Fruit fly (Drosophila melanogaster) whole organism, embryonic: ENCODE measurements around the gene CG5516.
A peak's percentile ranks its signal among the peaks of the same experiment; 100 is the strongest.

Experiments
- CG10147 ChIP-seq: fragments of 200-800 bp; sonication (Bioruptor generic); optimal IDR thresholded peaks from 2 replicates; lab custom pipeline; 2019; ENCODE audit warnings: missing biosample characterization, mild to moderate bottlenecking, missing genetic modification characterization, moderate library complexity
- CG10565 ChIP-seq: fragments of 200-800 bp; sonication (Bioruptor generic); optimal IDR thresholded peaks from 3 replicates; lab custom pipeline; 2016; ENCODE audit warnings: missing biosample characterization, mild to moderate bottlenecking, missing genetic modification characterization
- CG11085 ChIP-seq: fragments of 200-800 bp; sonication (Bioruptor generic); IDR thresholded peaks from 2 replicates; pipeline ENCODE4 v1.3.6; 2022; ENCODE audit warnings: missing biosample characterization, missing genetic modification characterization
- CG12236 ChIP-seq: fragments of 200-800 bp; sonication (Bioruptor generic); optimal IDR thresholded peaks from 2 replicates; lab custom pipeline; 2016; ENCODE audit warnings: missing biosample characterization, missing genetic modification characterization
- CG15479 ChIP-seq: fragments of 200-800 bp; sonication (Bioruptor generic); optimal IDR thresholded peaks from 3 replicates; lab custom pipeline; 2019; ENCODE audit warnings: missing biosample characterization, mild to moderate bottlenecking, missing genetic modification characterization, moderate library complexity
- CG15601 ChIP-seq: fragments of 200-800 bp; sonication (Bioruptor generic); optimal IDR thresholded peaks from 3 replicates; lab custom pipeline; 2019; ENCODE audit warnings: missing biosample characterization, mild to moderate bottlenecking, missing genetic modification characterization, moderate library complexity
- CG17385 ChIP-seq: fragments of 200-800 bp; sonication (Bioruptor generic); optimal IDR thresholded peaks from 3 replicates; lab custom pipeline; 2018; ENCODE audit warnings: missing biosample characterization, mild to moderate bottlenecking, missing genetic modification characterization
- CG2116 ChIP-seq: fragments of 200-800 bp; sonication (Bioruptor generic); optimal IDR thresholded peaks from 3 replicates; lab custom pipeline; 2018; ENCODE audit warnings: missing biosample characterization, mild to moderate bottlenecking, missing genetic modification characterization
- CG3726 ChIP-seq: fragments of 200-800 bp; sonication (Bioruptor generic); IDR thresholded peaks from 3 replicates; pipeline ENCODE4, ENCODE4 v1.3.6; 2022; ENCODE audit warnings: missing biosample characterization, missing genetic modification characterization
- CG4360 ChIP-seq: fragments of 200-800 bp; sonication (Bioruptor generic); IDR thresholded peaks from 2 replicates; pipeline ENCODE4 v1.3.6; 2022; ENCODE audit warnings: missing biosample characterization, missing genetic modification characterization
- CG5953 ChIP-seq: fragments of 200-800 bp; sonication (Bioruptor generic); IDR thresholded peaks from 2 replicates; pipeline ENCODE4 v1.3.6; 2022; ENCODE audit warnings: missing biosample characterization, missing genetic modification characterization
- CG6813 ChIP-seq: fragments of 200-800 bp; sonication (Bioruptor generic); optimal IDR thresholded peaks from 2 replicates; lab custom pipeline; 2017; ENCODE audit warnings: missing biosample characterization, missing genetic modification characterization, mild to moderate bottlenecking, moderate library complexity, missing genetic modification reagents
- CG8281 ChIP-seq: fragments of 200-800 bp; sonication (Bioruptor generic); optimal IDR thresholded peaks from 2 replicates; lab custom pipeline; 2018; ENCODE audit warnings: missing biosample characterization, mild to moderate bottlenecking, missing genetic modification characterization, moderate library complexity
- CG8359 ChIP-seq: fragments of 200-800 bp; sonication (Bioruptor generic); optimal IDR thresholded peaks from 2 replicates; lab custom pipeline; 2017; ENCODE audit warnings: missing biosample characterization, mild to moderate bottlenecking, missing genetic modification characterization, borderline replicate concordance
- CG9609 ChIP-seq: fragments of 200-800 bp; sonication (Bioruptor generic); optimal IDR thresholded peaks from 3 replicates; lab custom pipeline; 2016; ENCODE audit warnings: missing biosample characterization, missing genetic modification characterization
- D19A ChIP-seq: fragments of 200-800 bp; optimal IDR thresholded peaks from 3 replicates; lab custom pipeline; 2019; ENCODE audit warnings: missing biosample characterization, mild to moderate bottlenecking, missing genetic modification characterization, moderate library complexity
- Deaf1 ChIP-seq: fragments of 200-800 bp; optimal IDR thresholded peaks from 3 replicates; lab custom pipeline; 2019; ENCODE audit warnings: missing biosample characterization, mild to moderate bottlenecking, missing genetic modification characterization, moderate library complexity
- GATAe ChIP-seq: fragments of 200-800 bp; sonication (Bioruptor generic); conservative IDR thresholded peaks from 2 replicates; pipeline ENCODE4 v1.3.6; 2022; ENCODE audit warnings: missing biosample characterization, missing genetic modification characterization
- HHEX ChIP-seq: fragments of 200-800 bp; sonication (Bioruptor generic); optimal IDR thresholded peaks from 3 replicates; lab custom pipeline; 2017; ENCODE audit warnings: missing biosample characterization, mild to moderate bottlenecking, missing genetic modification characterization, missing genetic modification reagents
- HLH3B ChIP-seq: fragments of 200-800 bp; sonication (Bioruptor generic); IDR thresholded peaks from 2 replicates; pipeline ENCODE4 v1.3.6; 2022; ENCODE audit warnings: missing biosample characterization, missing genetic modification characterization
- Hand ChIP-seq: fragments of 200-800 bp; sonication (Bioruptor generic); optimal IDR thresholded peaks from 2 replicates; lab custom pipeline; 2017; ENCODE audit warnings: mild to moderate bottlenecking, missing biosample characterization, missing genetic modification reagents, missing genetic modification characterization
- Hmr ChIP-seq: fragments of 200-800 bp; sonication (Bioruptor generic); optimal IDR thresholded peaks from 3 replicates; lab custom pipeline; 2017; ENCODE audit warnings: mild to moderate bottlenecking, missing biosample characterization, missing genetic modification reagents, missing genetic modification characterization
- Med ChIP-seq: fragments of 200-800 bp; sonication (Bioruptor generic); peaks from one replicate; lab custom pipeline; 2016; ENCODE audit warnings: missing biosample characterization, missing genetic modification characterization, mild to moderate bottlenecking, inconsistent platforms, moderate library complexity
- Mes4 ChIP-seq: fragments of 200-800 bp; sonication (Bioruptor generic); optimal IDR thresholded peaks from 2 replicates; lab custom pipeline; 2016; ENCODE audit warnings: missing biosample characterization, missing genetic modification characterization
- Ptx1 ChIP-seq: fragments of 200-800 bp; sonication (Bioruptor generic); IDR thresholded peaks from 2 replicates; pipeline ENCODE4 v1.3.6; 2022; ENCODE audit warnings: missing biosample characterization, missing genetic modification characterization
- Xrp1 ChIP-seq: fragments of 200-800 bp; sonication (Bioruptor generic); IDR thresholded peaks from 2 replicates; pipeline ENCODE4 v1.3.6; 2022; ENCODE audit warnings: missing biosample characterization, missing genetic modification characterization
- YL-1 ChIP-seq: fragments of 200-800 bp; sonication (Bioruptor generic); optimal IDR thresholded peaks from 3 replicates; lab custom pipeline; 2017; ENCODE audit warnings: missing biosample characterization, mild to moderate bottlenecking, missing genetic modification characterization
- br ChIP-seq: fragments of >200 bp; optimal IDR thresholded peaks from 2 replicates; lab custom pipeline; 2017
- chinmo ChIP-seq: fragments of 200-800 bp; sonication (Bioruptor generic); IDR thresholded peaks from 4 replicates; pipeline ENCODE4 v1.3.6; 2022; ENCODE audit warnings: missing biosample characterization, missing genetic modification characterization; ENCODE audit not compliant: partially characterized antibody
- ci ChIP-seq: fragments of 200-800 bp; sonication (Bioruptor generic); IDR thresholded peaks from 3 replicates; pipeline ENCODE4 v1.3.6; 2022; ENCODE audit warnings: missing biosample characterization, missing genetic modification characterization
- croc ChIP-seq: fragments of 200-800 bp; sonication (Bioruptor generic); conservative IDR thresholded peaks from 3 replicates; pipeline ENCODE4 v1.3.6; 2022; ENCODE audit warnings: missing biosample characterization, missing genetic modification characterization
- crol ChIP-seq: fragments of 200-800 bp; sonication (Bioruptor generic); IDR thresholded peaks from 2 replicates; pipeline ENCODE4 v1.3.6; 2022; ENCODE audit warnings: missing biosample characterization, missing genetic modification characterization
- fd64A ChIP-seq: fragments of 200-800 bp; sonication (Bioruptor generic); optimal IDR thresholded peaks from 3 replicates; lab custom pipeline; 2018; ENCODE audit warnings: missing biosample characterization, mild to moderate bottlenecking, missing genetic modification characterization
- gfzf ChIP-seq: fragments of 200-800 bp; sonication (Bioruptor generic); optimal IDR thresholded peaks from 2 replicates; lab custom pipeline; 2016; ENCODE audit warnings: missing biosample characterization, mild to moderate bottlenecking, missing genetic modification characterization, moderate library complexity
- hkb ChIP-seq, 2 experiments: fragments of 200-800 bp in 1 of 2; fragments of >200 bp in 1 of 2; sonication (Bioruptor generic) in 1 of 2; IDR thresholded peaks in 1 of 2; optimal IDR thresholded peaks in 1 of 2; 2 replicates each; pipeline versions ENCODE4 v1.3.6 to Lab custom; 2017 to 2022; ENCODE audit warnings: missing biosample characterization in 1 of 2, missing genetic modification characterization in 1 of 2
- ken ChIP-seq: fragments of 200-800 bp; sonication (Bioruptor generic); IDR thresholded peaks from 3 replicates; pipeline ENCODE4 v1.3.6; 2022; ENCODE audit warnings: missing biosample characterization, missing genetic modification characterization
- kni ChIP-seq: fragments of 200-800 bp; sonication (Bioruptor generic); optimal IDR thresholded peaks from 3 replicates; lab custom pipeline; 2017; ENCODE audit warnings: mild to moderate bottlenecking, missing biosample characterization, missing genetic modification reagents, missing genetic modification characterization
- mld ChIP-seq: fragments of 200-800 bp; sonication (Bioruptor generic); IDR thresholded peaks from 3 replicates; pipeline ENCODE4 v1.3.6; 2022; ENCODE audit warnings: missing biosample characterization, missing genetic modification characterization; ENCODE audit not compliant: partially characterized antibody
- pb ChIP-seq: fragments of 200-800 bp; sonication (Bioruptor generic); optimal IDR thresholded peaks from 3 replicates; lab custom pipeline; 2016; ENCODE audit warnings: missing biosample characterization, missing genetic modification characterization
- pros ChIP-seq: fragments of 200-800 bp; sonication (Bioruptor generic); optimal IDR thresholded peaks from 3 replicates; lab custom pipeline; 2019; ENCODE audit warnings: missing biosample characterization, mild to moderate bottlenecking, missing genetic modification characterization, moderate library complexity
- sd ChIP-seq: fragments of 200-800 bp; sonication (Bioruptor generic); optimal IDR thresholded peaks from 3 replicates; lab custom pipeline; 2018; ENCODE audit warnings: missing biosample characterization, mild to moderate bottlenecking, missing genetic modification characterization, moderate library complexity
- sqz ChIP-seq: fragments of 200-800 bp; sonication (Bioruptor generic); optimal IDR thresholded peaks from 3 replicates; lab custom pipeline; 2018; ENCODE audit warnings: missing biosample characterization, mild to moderate bottlenecking, missing genetic modification characterization
- sug ChIP-seq: fragments of 200-800 bp; optimal IDR thresholded peaks from 2 replicates; lab custom pipeline; 2019; ENCODE audit warnings: missing biosample characterization, mild to moderate bottlenecking, missing genetic modification characterization, moderate library complexity
- tap ChIP-seq: fragments of 200-800 bp; optimal IDR thresholded peaks from 3 replicates; lab custom pipeline; 2019; ENCODE audit warnings: missing biosample characterization, mild to moderate bottlenecking, missing genetic modification characterization, moderate library complexity
- tll ChIP-seq, 2 experiments: fragments of 200-800 bp in 1 of 2; fragments of >200 bp in 1 of 2; sonication (Bioruptor generic) in 1 of 2; optimal IDR thresholded peaks; 2 replicates each; lab custom pipeline; 2017 to 2019; ENCODE audit warnings: missing biosample characterization in 2 of 2, missing genetic modification characterization in 2 of 2, mild to moderate bottlenecking in 1 of 2, moderate library complexity in 1 of 2
- usp ChIP-seq: fragments of >200 bp; optimal IDR thresholded peaks from 2 replicates; lab custom pipeline; 2017; ENCODE audit warnings: missing biosample characterization, missing genetic modification characterization

Gene CG5516

DNA sequence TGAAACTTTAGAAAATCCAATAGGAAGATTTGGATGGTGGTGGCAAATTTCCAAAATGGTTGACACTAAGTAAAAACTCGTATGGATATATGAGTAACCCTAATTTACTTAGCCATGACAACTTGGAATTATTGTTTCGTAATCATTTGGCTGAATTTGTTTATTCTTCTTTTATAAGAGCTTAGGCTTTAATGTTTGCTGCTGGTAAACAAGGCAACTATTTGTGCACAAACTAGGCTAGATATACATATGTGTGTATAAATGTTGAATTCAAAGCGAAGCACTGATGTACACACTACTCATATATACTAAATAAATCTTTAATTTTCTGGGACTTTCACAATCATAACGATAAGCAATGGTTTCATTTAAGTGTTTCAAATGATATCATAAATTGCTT, 42.3 kb downstream of the CG5516 start (continued):
- TF ChIP-seq croc (GFP tag; lab: Robert Waterston, UW) (no peak), tap (tag; lab: Kevin White, UChicago) (peak; percentile 53), CG8281 (tag; lab: Kevin White, UChicago) (peak; percentile 43), br (lab: Kevin White, UChicago) (no peak), CG12236 (GFP tag; lab: Kevin White, UChicago) (no peak), gfzf (no peak), Hand (GFP tag; lab: Kevin White, UChicago) (no peak), Mes4 (GFP tag; lab: Kevin White, UChicago) (no peak), hkb (optimal IDR thresholded peaks at IDR 0.05; lab: Kevin White, UChicago) (no peak), hkb (GFP tag; IDR thresholded peaks at IDR 0.05; lab: Robert Waterston, UW) (no peak), fd64A (GFP tag; lab: Kevin White, UChicago) (peak; percentile 73), CG11085 (GFP tag; lab: Robert Waterston, UW) (no peak), CG5953 (no peak), CG10147 (GFP tag; lab: Kevin White, UChicago) (peak; percentile 18), HHEX (GFP tag; lab: Kevin White, UChicago) (peak; percentile 56), Hmr (peak; percentile 54), usp (GFP tag; lab: Kevin White, UChicago) (no peak), mld (GFP tag; lab: Robert Waterston, UW) (no peak), Ptx1 (GFP tag; lab: Robert Waterston, UW) (no peak)

dm6 chr3R:16006806-16007556, 43.3 kb downstream of the CG5516 start:
- peak; percentile 63 for TF ChIP-seq CG17385 (GFP tag; lab: Kevin White, UChicago)
- no peak for TF ChIP-seq YL-1
- TF ChIP-seq kni (GFP tag; lab: Kevin White, UChicago): peak; percentile 47
- TF ChIP-seq Med (GFP tag; lab: Kevin White, UChicago): peak; percentile 73
- TF ChIP-seq ken (GFP tag; lab: Robert Waterston, UW): 0 out of 3 replicates have a peak, but pooled peaks have one; percentile 5
- peak; percentile 41; the same call in 1 of the 3 replicates for TF ChIP-seq ci (GFP tag; lab: Robert Waterston, UW)
- peak; percentile 35 for TF ChIP-seq sug
- TF ChIP-seq CG9609 (GFP tag; lab: Kevin White, UChicago): no peak
- peak; percentile 35 for TF ChIP-seq Deaf1 (tag; lab: Kevin White, UChicago)
- TF ChIP-seq GATAe: peak; percentile 87
- TF ChIP-seq sd (tag; lab: Kevin White, UChicago): peak; percentile 43
- no peak for TF ChIP-seq CG15601
- TF ChIP-seq CG4360 (GFP tag; lab: Robert Waterston, UW): peak; percentile 20
- TF ChIP-seq CG3726 (GFP tag; lab: Robert Waterston, UW): no peak
- TF ChIP-seq CG8359 (GFP tag; lab: Kevin White, UChicago): peak; percentile 16
- TF ChIP-seq Xrp1 (GFP tag; lab: Robert Waterston, UW): 0 out of 2 replicates have a peak, but pooled peaks have one; percentile 9
- peak; percentile 24 for TF ChIP-seq CG6813 (GFP tag; lab: Kevin White, UChicago)
- TF ChIP-seq CG10565 (GFP tag; lab: Kevin White, UChicago): no peak
- no peak for TF ChIP-seq chinmo (GFP tag; lab: Robert Waterston, UW)
- TF ChIP-seq crol (GFP tag; lab: Robert Waterston, UW): peak; percentile 66
- TF ChIP-seq HLH3B (GFP tag; lab: Robert Waterston, UW): no peak
- peak; percentile 17 for TF ChIP-seq pros
- TF ChIP-seq hkb (optimal IDR thresholded peaks at IDR 0.05; lab: Kevin White, UChicago): no peak
- TF ChIP-seq hkb (GFP tag; IDR thresholded peaks at IDR 0.05; lab: Robert Waterston, UW): 0 out of 2 replicates have a peak, but pooled peaks have one; percentile 15
- no peak for TF ChIP-seq CG2116 (GFP tag; lab: Kevin White, UChicago)
- peak in 1 of 2 experiments; percentile 80 for TF ChIP-seq tll (GFP tag; optimal IDR thresholded peaks at IDR 0.05; lab: Kevin White, UChicago)
- peak; percentile 69 for TF ChIP-seq D19A (tag; lab: Kevin White, UChicago)
- peak; percentile 55 for TF ChIP-seq CG15479
- no peak for TF ChIP-seq pb (GFP tag; lab: Kevin White, UChicago)
- TF ChIP-seq sqz (GFP tag; lab: Kevin White, UChicago): peak; percentile 46
